Worm (Caenorhabditis elegans): ENCODE measurements around the gene ZC239.5.

Gene ZC239.5

DNA sequence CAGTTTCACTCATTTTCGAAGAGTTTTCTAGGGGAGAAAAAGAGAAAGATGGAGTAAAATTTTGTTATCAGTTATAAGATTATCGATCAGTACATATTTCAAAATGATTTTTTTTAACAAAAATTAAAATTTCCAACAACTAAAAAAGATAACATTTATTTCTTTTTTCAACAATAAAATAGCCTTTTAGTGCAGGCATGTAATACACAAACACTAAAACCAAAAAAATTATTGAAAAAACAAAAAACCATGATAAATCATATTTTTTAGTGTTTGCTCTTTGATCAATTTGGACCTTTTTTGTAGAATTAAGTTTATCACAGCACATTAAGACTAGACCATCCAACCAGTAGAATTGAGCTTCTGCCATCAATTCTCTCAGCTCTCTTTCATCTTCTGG is 14.2 kb downstream of the ZC239.5 start, which contains the start of gene ZC239.15:
Gene ZC239.15, minus strand, starts transcription at position 101 of the 400 bp plus-strand sequence.
- no peak for TF ChIP-seq nhr-179 (tag; optimal IDR thresholded peaks at IDR 0.05)
- TF ChIP-seq nhr-120 (GFP tag; IDR thresholded peaks at IDR 0.05), result no peak
- no peak for TF ChIP-seq C17E4.6 (GFP tag; IDR thresholded peaks at IDR 0.05)
- TF ChIP-seq ceh-40 (GFP tag; IDR thresholded peaks at IDR 0.05), result no peak
- no peak for TF ChIP-seq him-1 (tag; optimal IDR thresholded peaks at IDR 0.05)
- TF ChIP-seq zim-3 (tag; optimal IDR thresholded peaks at IDR 0.05), result no peak
- no peak for TF ChIP-seq hrde-1 (tag; optimal IDR thresholded peaks at IDR 0.05; ENCODE audit: borderline replicate concordance)
- no peak for TF ChIP-seq hmg-1.2 (GFP tag; IDR thresholded peaks at IDR 0.05)
- TF ChIP-seq egl-18 (GFP tag; IDR thresholded peaks at IDR 0.05), result no peak
- TF ChIP-seq ztf-28 (GFP tag; IDR thresholded peaks at IDR 0.05), result no peak

DNA sequence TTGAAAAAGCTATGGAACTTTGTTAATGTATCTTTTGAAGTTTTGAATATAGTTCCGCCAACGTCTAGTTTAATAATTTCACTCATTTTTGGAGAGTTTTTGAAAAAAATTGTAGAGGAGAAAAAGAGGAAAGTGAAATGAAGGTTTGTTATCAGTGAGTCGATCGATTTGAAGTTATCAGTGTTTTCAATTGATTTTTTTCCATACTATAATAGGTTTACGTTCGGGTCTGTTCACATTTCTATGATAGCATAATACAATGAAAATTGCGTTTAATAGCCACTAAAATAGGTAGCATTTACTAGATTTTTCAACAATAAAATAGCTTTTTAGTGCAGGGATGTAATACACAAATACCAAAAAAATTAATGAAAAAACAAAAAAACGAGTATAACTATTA is 14.7 kb downstream of the ZC239.5 start, which contains the start of gene ZC239.16:
Gene ZC239.16, minus strand, starts transcription at position 120 of the 400 bp plus-strand sequence.
- TF ChIP-seq rec-8 (tag; optimal IDR thresholded peaks at IDR 0.05) (no peak), nhr-80 (tag; optimal IDR thresholded peaks at IDR 0.05) (peak; percentile 13), rpc-1 (optimal IDR thresholded peaks at IDR 0.05) (no peak), rpc-1 (tag; optimal IDR thresholded peaks at IDR 0.05) (no peak)

- TF ChIP-seq rcor-1 (GFP tag; IDR thresholded peaks at IDR 0.05) (no peak), nhr-120 (GFP tag; IDR thresholded peaks at IDR 0.05) (no peak), attf-5 (GFP tag; optimal IDR thresholded peaks at IDR 0.05) (no peak), rec-8 (tag; optimal IDR thresholded peaks at IDR 0.05) (no peak), ztf-28 (GFP tag; IDR thresholded peaks at IDR 0.05) (no peak), lin-35 (GFP tag; optimal IDR thresholded peaks at IDR 0.05) (no peak), ccch-3 (GFP tag; optimal IDR thresholded peaks at IDR 0.05) (no peak), hrde-1 (tag; optimal IDR thresholded peaks at IDR 0.05; ENCODE audit: borderline replicate concordance) (no peak)
Measured at ce11 chrII:3225780-3226179, 15.3 kb downstream of the ZC239.5 start, which contains the start of gene ZC239.17. ZC239.17 (minus strand) TSS chrII:3225880.

- TF ChIP-seq fkh-3 (tag; optimal IDR thresholded peaks at IDR 0.05), result no peak
- no peak for TF ChIP-seq dpff-1 (tag; optimal IDR thresholded peaks at IDR 0.05)
- TF ChIP-seq B0035.1 (tag; optimal IDR thresholded peaks at IDR 0.05), result no peak
- no peak for TF ChIP-seq madf-6 (GFP tag; IDR thresholded peaks at IDR 0.05)
- TF ChIP-seq let-526 (GFP tag; IDR thresholded peaks at IDR 0.05), result no peak
- no peak for TF ChIP-seq ztf-28 (GFP tag; IDR thresholded peaks at IDR 0.05)
- TF ChIP-seq attf-3 (GFP tag; conservative IDR thresholded peaks at IDR 0.05), result no peak
Measured at ce11 chrII:3230422-3230821, 20.0 kb downstream of the ZC239.5 start, which contains the start of gene srh-297. srh-297 (minus strand) TSS chrII:3230522.

ce11 chrII:3234725-3235124 is 24.3 kb downstream of the ZC239.5 start, which contains the start of gene C17F4.8:
C17F4.8 (minus strand) TSS chrII:3234825.
- TF ChIP-seq xnd-1 (tag; optimal IDR thresholded peaks at IDR 0.05) (no peak), snpc-4 (GFP tag; optimal IDR thresholded peaks at IDR 0.05) (no peak), snpc-4 (tag; optimal IDR thresholded peaks at IDR 0.05) (no peak), pbrm-1 (GFP tag; IDR thresholded peaks at IDR 0.05) (no peak), nfya-2 (GFP tag; IDR thresholded peaks at IDR 0.05) (no peak), mcd-1 (GFP tag; IDR thresholded peaks at IDR 0.05) (no peak), Y67H2A.10 (GFP tag; conservative IDR thresholded peaks at IDR 0.05) (no peak), lir-1 (GFP tag; conservative IDR thresholded peaks at IDR 0.05) (no peak), ama-1 (optimal IDR thresholded peaks at IDR 0.05) (no peak), ama-1 (GFP tag; optimal IDR thresholded peaks at IDR 0.05) (no peak), ztf-25 (GFP tag; IDR thresholded peaks at IDR 0.05) (no peak), ZK185.1 (tag; optimal IDR thresholded peaks at IDR 0.05; ENCODE audit: poor library complexity, severe bottlenecking) (no peak), somi-1 (GFP tag; optimal IDR thresholded peaks at IDR 0.05) (no peak), ceh-27 (GFP tag; optimal IDR thresholded peaks at IDR 0.05) (no peak), dpff-1 (tag; optimal IDR thresholded peaks at IDR 0.05) (no peak), F57C9.4 (tag; optimal IDR thresholded peaks at IDR 0.05) (no peak), dpl-1 (GFP tag; optimal IDR thresholded peaks at IDR 0.05) (no peak), lin-26 (GFP tag; IDR thresholded peaks at IDR 0.05) (no peak)
